Worm (Caenorhabditis elegans) whole organism, L2 larva: ENCODE measurements around the gene sqst-2.
"Not testable (repeated sequence)": the region's sequence is repeated elsewhere in the genome, so short reads cannot be mapped to it uniquely, and the experiment has no call there.

Source experiments
- F13H6.1 ChIP-seq: sonication (generic microtip); optimal IDR thresholded peaks from 2 replicates; lab custom pipeline; 2016; ENCODE audit warnings: missing genetic modification characterization, missing compliant biosample characterization
- R02D3.7 ChIP-seq: fragments of 150-350 bp; optimal IDR thresholded peaks from 2 replicates; lab custom pipeline; 2014; ENCODE audit warnings: missing biosample characterization, missing genetic modification characterization
- Y55F3AM.14 ChIP-seq: fragments of 200-800 bp; sonication (Bioruptor generic); optimal IDR thresholded peaks from 2 replicates; lab custom pipeline; 2018; ENCODE audit warnings: mild to moderate bottlenecking, missing genetic modification characterization, missing compliant biosample characterization
- ZK546.5 ChIP-seq: sonication (generic microtip); optimal IDR thresholded peaks from 2 replicates; lab custom pipeline; 2017; ENCODE audit warnings: missing biosample characterization, missing genetic modification characterization
- alr-1 ChIP-seq: fragments of 150-350 bp; optimal IDR thresholded peaks from 2 replicates; lab custom pipeline; 2014; ENCODE audit warnings: missing biosample characterization, missing genetic modification characterization
- ama-1 ChIP-seq: fragments of 150-350 bp; optimal IDR thresholded peaks from 2 replicates; lab custom pipeline; 2018; ENCODE audit warnings: inconsistent platforms
- blmp-1 ChIP-seq: sonication (generic microtip); optimal IDR thresholded peaks from 2 replicates; lab custom pipeline; 2017; ENCODE audit warnings: missing genetic modification characterization, mild to moderate bottlenecking, missing compliant biosample characterization, antibody characterized with exemption, moderate library complexity; ENCODE audit not compliant: insufficient read depth
- dmd-4 ChIP-seq: sonication (generic microtip); optimal IDR thresholded peaks from 2 replicates; lab custom pipeline; 2017; ENCODE audit warnings: missing biosample characterization, missing genetic modification characterization
- elt-1 ChIP-seq: fragments of 150-350 bp; optimal IDR thresholded peaks from 2 replicates; lab custom pipeline; 2014; ENCODE audit warnings: missing biosample characterization, missing genetic modification characterization
- fos-1 ChIP-seq: fragments of 150-350 bp; optimal IDR thresholded peaks from 2 replicates; lab custom pipeline; 2014; ENCODE audit warnings: missing biosample characterization, missing genetic modification characterization
- gmeb-1 ChIP-seq: fragments of 150-350 bp; optimal IDR thresholded peaks from 2 replicates; lab custom pipeline; 2014; ENCODE audit warnings: missing biosample characterization, missing genetic modification characterization
- lin-11 ChIP-seq: fragments of 150-350 bp; sonication (generic microtip); optimal IDR thresholded peaks from 2 replicates; lab custom pipeline; 2014; ENCODE audit warnings: missing biosample characterization, missing genetic modification characterization, inconsistent platforms, mixed read lengths
- lin-13 ChIP-seq: fragments of 150-350 bp; optimal IDR thresholded peaks from 2 replicates; lab custom pipeline; 2014; ENCODE audit warnings: missing biosample characterization, missing genetic modification reagents, missing genetic modification characterization
- lin-39 ChIP-seq: fragments of 150-350 bp; optimal IDR thresholded peaks from 2 replicates; lab custom pipeline; 2014; ENCODE audit warnings: missing biosample characterization, missing genetic modification reagents, missing genetic modification characterization
- lsy-2 ChIP-seq, 2 experiments: fragments of 150-350 bp in 1 of 2; sonication (generic microtip) in 1 of 2; optimal IDR thresholded peaks; 2 replicates each; lab custom pipeline; 2014 to 2017; ENCODE audit warnings: missing biosample characterization in 2 of 2, missing genetic modification characterization in 2 of 2
- mab-5 ChIP-seq: fragments of 150-350 bp; optimal IDR thresholded peaks from 2 replicates; lab custom pipeline; 2014; ENCODE audit warnings: missing biosample characterization, missing genetic modification characterization
- nhr-10 ChIP-seq: sonication (generic microtip); optimal IDR thresholded peaks from 2 replicates; lab custom pipeline; 2017; ENCODE audit warnings: missing biosample characterization, missing genetic modification characterization
- nhr-11 ChIP-seq: fragments of 150-350 bp; optimal IDR thresholded peaks from 2 replicates; lab custom pipeline; 2014; ENCODE audit warnings: missing biosample characterization, missing genetic modification characterization
- nhr-12 ChIP-seq: fragments of 150-350 bp; optimal IDR thresholded peaks from 2 replicates; lab custom pipeline; 2014; ENCODE audit warnings: missing biosample characterization, missing genetic modification characterization
- nhr-129 ChIP-seq: fragments of 150-350 bp; optimal IDR thresholded peaks from 2 replicates; lab custom pipeline; 2014; ENCODE audit warnings: missing biosample characterization, missing genetic modification characterization
- nhr-21 ChIP-seq: fragments of 150-350 bp; optimal IDR thresholded peaks from 2 replicates; lab custom pipeline; 2014; ENCODE audit warnings: missing biosample characterization, missing genetic modification characterization
- nhr-23 ChIP-seq: fragments of 150-350 bp; optimal IDR thresholded peaks from 2 replicates; lab custom pipeline; 2014; ENCODE audit warnings: missing biosample characterization, missing genetic modification reagents, missing genetic modification characterization
- nhr-77 ChIP-seq: fragments of 150-350 bp; optimal IDR thresholded peaks from 2 replicates; lab custom pipeline; 2014; ENCODE audit warnings: missing biosample characterization, missing genetic modification characterization
- peb-1 ChIP-seq: fragments of 150-350 bp; optimal IDR thresholded peaks from 2 replicates; lab custom pipeline; 2014; ENCODE audit warnings: missing biosample characterization, missing genetic modification characterization
- sma-3 ChIP-seq: sonication (generic microtip); optimal IDR thresholded peaks from 2 replicates; lab custom pipeline; 2016; ENCODE audit warnings: missing genetic modification reagents, missing genetic modification characterization, missing compliant biosample characterization
- sma-9 ChIP-seq, 2 experiments: fragments of 150-350 bp in 1 of 2; sonication (generic microtip) in 1 of 2; optimal IDR thresholded peaks; 2 replicates each; lab custom pipeline; 2014 to 2016; ENCODE audit warnings: missing genetic modification characterization in 2 of 2, mild to moderate bottlenecking in 1 of 2, missing biosample characterization in 1 of 2, missing compliant biosample characterization in 1 of 2, missing genetic modification reagents in 1 of 2, moderate library complexity in 1 of 2
- snpc-4 ChIP-seq: fragments of 150-350 bp; optimal IDR thresholded peaks from 2 replicates; lab custom pipeline; 2014; ENCODE audit warnings: missing biosample characterization, missing genetic modification characterization
- unc-55 ChIP-seq: fragments of 150-350 bp; sonication (generic microtip); optimal IDR thresholded peaks from 3 replicates; lab custom pipeline; 2014; ENCODE audit warnings: missing biosample characterization, missing genetic modification reagents, missing genetic modification characterization
- unc-62 ChIP-seq: fragments of 150-350 bp; optimal IDR thresholded peaks from 2 replicates; lab custom pipeline; 2014; ENCODE audit warnings: missing biosample characterization, missing genetic modification reagents, missing genetic modification characterization
- ztf-1 ChIP-seq: fragments of 200-800 bp; sonication (Bioruptor generic); conservative IDR thresholded peaks from 2 replicates; pipeline ENCODE4 v1.3.6; 2022; ENCODE audit warnings: missing genetic modification characterization, missing compliant biosample characterization
- ztf-4 ChIP-seq: fragments of 150-350 bp; optimal IDR thresholded peaks from 2 replicates; lab custom pipeline; 2014; ENCODE audit warnings: missing biosample characterization, missing genetic modification characterization

Gene sqst-2

DNA sequence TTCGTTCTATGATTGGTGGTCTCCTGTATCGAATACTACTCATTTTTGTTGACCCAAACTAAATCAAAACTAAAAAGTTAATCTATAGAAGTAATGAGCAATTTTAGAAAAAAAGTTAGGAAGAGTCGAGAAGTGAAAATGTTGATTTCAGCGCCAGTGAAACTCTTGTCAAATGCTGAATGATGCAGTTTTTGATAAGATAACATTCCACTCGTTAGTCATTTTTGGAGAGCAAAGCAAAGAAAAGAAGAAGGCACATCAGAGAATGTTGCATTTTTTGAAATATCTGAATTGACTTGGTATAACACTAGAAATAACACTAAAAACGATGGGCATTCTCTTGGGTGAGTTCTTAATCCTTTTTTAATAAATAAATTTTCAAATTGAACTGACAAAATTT lies at the start of gene sqst-2:
Gene sqst-2 (minus strand): TSS at position 58 of the 400 bp plus-strand sequence.
- TF ChIP-seq fos-1 (tag; lab: Kevin White, UChicago), result peak; percentile 89
- TF ChIP-seq ama-1 (lab: Kevin White, UChicago), result no peak
- no peak for TF ChIP-seq lsy-2 (tag; optimal IDR thresholded peaks at IDR 0.05; lab: Kevin White, UChicago)
- no peak for TF ChIP-seq ztf-1 (GFP tag; lab: Robert Waterston, UW)
- no peak for TF ChIP-seq nhr-11 (tag; lab: Kevin White, UChicago)
- no peak for TF ChIP-seq R02D3.7
- no peak for TF ChIP-seq nhr-23 (tag; lab: Kevin White, UChicago)
- no peak for TF ChIP-seq alr-1 (tag; lab: Kevin White, UChicago)

DNA sequence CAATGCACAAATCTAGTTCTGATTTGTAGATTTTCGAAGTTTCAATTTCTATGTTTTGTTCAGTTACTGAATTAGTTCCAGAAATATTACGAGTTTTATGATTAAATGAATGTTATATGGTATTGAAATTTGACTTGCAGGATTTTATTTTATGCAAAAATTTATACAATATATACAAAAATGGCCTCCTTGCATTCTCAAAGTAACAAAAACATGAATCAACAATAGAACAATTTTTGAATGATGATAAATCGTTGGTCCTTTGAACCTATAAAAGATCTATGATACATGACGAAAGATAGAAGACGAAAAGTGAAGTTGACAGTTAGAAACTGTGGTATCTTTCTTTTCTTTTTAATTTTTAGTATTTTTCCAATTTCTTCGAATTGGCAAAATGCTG lies 47.7 kb upstream of the sqst-2 start, which contains the start of gene T12B3.2:
Gene T12B3.2 (plus strand): TSS at position 301 of the 400 bp plus-strand sequence.
- no peak for TF ChIP-seq Y55F3AM.14
- TF ChIP-seq unc-55 (GFP tag; lab: Kevin White, UChicago), result no peak
- no peak for TF ChIP-seq nhr-10 (tag; lab: Kevin White, UChicago)
- no peak for TF ChIP-seq sma-9 (GFP tag; optimal IDR thresholded peaks at IDR 0.05; lab: Kevin White, UChicago)
- TF ChIP-seq sma-9 (tag; optimal IDR thresholded peaks at IDR 0.05; lab: Kevin White, UChicago), result no peak
- no peak for TF ChIP-seq snpc-4
- TF ChIP-seq fos-1 (tag; lab: Kevin White, UChicago), result no peak
- TF ChIP-seq peb-1 (tag; lab: Kevin White, UChicago), result no peak
- no peak for TF ChIP-seq lin-39 (tag; lab: Kevin White, UChicago)
- no peak for TF ChIP-seq unc-62 (GFP tag; lab: Kevin White, UChicago)
- TF ChIP-seq nhr-12, result no peak
- TF ChIP-seq ztf-1 (GFP tag; lab: Robert Waterston, UW), result no peak
- TF ChIP-seq lin-13, result no peak
- no peak for TF ChIP-seq ama-1 (lab: Kevin White, UChicago)
- TF ChIP-seq sma-3 (GFP tag; lab: Kevin White, UChicago), result no peak

DNA sequence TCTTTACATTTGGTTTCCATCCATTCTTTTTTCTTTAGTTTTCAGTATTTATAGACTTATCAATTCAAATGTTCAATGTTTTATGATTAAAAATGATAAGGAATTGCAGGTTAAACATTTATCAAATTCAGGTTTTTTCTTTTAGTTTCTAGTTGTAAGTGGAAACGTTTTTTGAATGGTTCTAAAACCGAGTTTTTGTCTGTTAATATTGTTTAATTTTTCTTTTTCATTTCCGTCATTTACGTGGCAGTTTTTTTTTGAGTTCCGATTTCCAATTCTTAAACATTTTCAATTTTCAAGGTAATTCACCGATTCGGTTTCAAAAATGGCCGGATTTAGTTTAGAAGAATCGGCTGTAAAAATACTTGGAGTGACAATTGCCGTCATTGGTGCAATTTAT lies 46.1 kb upstream of the sqst-2 start, which contains the start of gene T12B3.3:
Gene T12B3.3 (plus strand): TSS at position 301 of the 400 bp plus-strand sequence.
- not testable (repeated sequence) for TF ChIP-seq mab-5, peb-1, gmeb-1 (tag; lab: Kevin White, UChicago)

DNA sequence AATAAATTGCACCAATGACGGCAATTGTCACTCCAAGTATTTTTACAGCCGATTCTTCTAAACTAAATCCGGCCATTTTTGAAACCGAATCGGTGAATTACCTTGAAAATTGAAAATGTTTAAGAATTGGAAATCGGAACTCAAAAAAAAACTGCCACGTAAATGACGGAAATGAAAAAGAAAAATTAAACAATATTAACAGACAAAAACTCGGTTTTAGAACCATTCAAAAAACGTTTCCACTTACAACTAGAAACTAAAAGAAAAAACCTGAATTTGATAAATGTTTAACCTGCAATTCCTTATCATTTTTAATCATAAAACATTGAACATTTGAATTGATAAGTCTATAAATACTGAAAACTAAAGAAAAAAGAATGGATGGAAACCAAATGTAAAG lies 36.2 kb upstream of the sqst-2 start, which contains the start of gene Y40C5A.4:
Gene Y40C5A.4 (minus strand): TSS at position 101 of the 400 bp plus-strand sequence.
- TF ChIP-seq nhr-23 (tag; lab: Kevin White, UChicago); nhr-12; lin-11 (tag; lab: Kevin White, UChicago): not testable (repeated sequence)

DNA sequence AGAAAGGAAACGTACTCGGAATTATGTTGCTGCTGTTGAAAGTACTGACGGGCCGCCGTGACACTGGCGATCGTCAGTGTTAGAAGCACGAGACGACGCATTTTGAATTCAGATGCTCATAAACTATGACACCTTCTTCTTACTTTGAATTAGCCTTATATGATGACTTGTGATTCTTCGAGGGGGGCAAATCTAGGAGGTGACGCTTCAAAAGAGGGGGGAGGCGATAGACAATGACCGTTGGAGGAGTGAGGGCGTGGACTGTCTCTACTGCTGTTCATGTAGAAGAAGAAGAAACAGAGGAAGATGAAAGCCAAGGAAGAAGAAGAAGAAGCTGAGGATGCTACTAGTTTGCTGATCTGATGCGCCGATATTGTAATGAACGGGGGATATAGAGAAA lies 18.0 kb upstream of the sqst-2 start, which contains the start of gene daf-42:
Gene daf-42 (minus strand): TSS at position 101 of the 400 bp plus-strand sequence.
- TF ChIP-seq gmeb-1 (tag; lab: Kevin White, UChicago) (no peak), nhr-77 (tag; lab: Kevin White, UChicago) (no peak), blmp-1 (tag; lab: Kevin White, UChicago) (no peak), ZK546.5 (tag; lab: Kevin White, UChicago) (no peak), dmd-4 (tag; lab: Kevin White, UChicago) (no peak), F13H6.1 (tag; lab: Kevin White, UChicago) (no peak), elt-1 (no peak), ztf-4 (no peak), ztf-1 (GFP tag; lab: Robert Waterston, UW) (no peak), fos-1 (tag; lab: Kevin White, UChicago) (no peak)
- TF ChIP-seq, all 48 proteins: peak for 0

ce11 chrIV:7344020-7344419 lies 15.2 kb upstream of the sqst-2 start:
- no peak for TF ChIP-seq nhr-21 (tag; lab: Kevin White, UChicago)
- TF ChIP-seq nhr-129 (tag; lab: Kevin White, UChicago), result peak; percentile 29
